Fruit fly (Drosophila melanogaster) whole organism, embryonic: ENCODE data around the gene CG6739.

Experiments used
- Atf3 ChIP-seq: fragments of 200-800 bp; sonication (Bioruptor generic); optimal IDR thresholded peaks from 3 replicates; lab custom pipeline; 2016; ENCODE audit warnings: missing biosample characterization, missing genetic modification characterization
- BtbVII ChIP-seq: fragments of 200-800 bp; sonication (Bioruptor generic); optimal IDR thresholded peaks from 3 replicates; lab custom pipeline; 2017; ENCODE audit warnings: missing biosample characterization, mild to moderate bottlenecking, missing genetic modification characterization
- CG10267 ChIP-seq: fragments of 200-800 bp; sonication (Bioruptor generic); optimal IDR thresholded peaks from 2 replicates; lab custom pipeline; 2018; ENCODE audit warnings: missing biosample characterization, mild to moderate bottlenecking, missing genetic modification characterization, moderate library complexity
- CG10366 ChIP-seq: fragments of 200-800 bp; sonication (Bioruptor generic); IDR thresholded peaks from 2 replicates; pipeline ENCODE4 v1.3.6; 2022; ENCODE audit warnings: missing biosample characterization, missing genetic modification characterization
- CG10565 ChIP-seq: fragments of 200-800 bp; sonication (Bioruptor generic); optimal IDR thresholded peaks from 3 replicates; lab custom pipeline; 2016; ENCODE audit warnings: missing biosample characterization, mild to moderate bottlenecking, missing genetic modification characterization
- CG10979 ChIP-seq: fragments of 200-800 bp; sonication (Bioruptor generic); optimal IDR thresholded peaks from 2 replicates; lab custom pipeline; 2018; ENCODE audit warnings: missing biosample characterization, mild to moderate bottlenecking, missing genetic modification characterization, moderate library complexity
- CG14965 ChIP-seq: fragments of 200-800 bp; sonication (Bioruptor generic); optimal IDR thresholded peaks from 2 replicates; lab custom pipeline; 2016; ENCODE audit warnings: missing biosample characterization, missing genetic modification characterization, borderline replicate concordance
- CG2199 ChIP-seq: fragments of 200-800 bp; sonication (Bioruptor generic); IDR thresholded peaks from 3 replicates; pipeline ENCODE4 v1.3.6; 2022; ENCODE audit warnings: missing biosample characterization, missing genetic modification characterization
- CG2712 ChIP-seq: fragments of 200-800 bp; optimal IDR thresholded peaks from 3 replicates; lab custom pipeline; 2019; ENCODE audit warnings: missing biosample characterization, mild to moderate bottlenecking, missing genetic modification characterization, moderate library complexity
- CG30020 ChIP-seq: fragments of 200-800 bp; optimal IDR thresholded peaks from 2 replicates; lab custom pipeline; 2019; ENCODE audit warnings: missing biosample characterization, mild to moderate bottlenecking, missing genetic modification characterization, moderate library complexity
- CG33557 ChIP-seq: fragments of 200-800 bp; sonication (Bioruptor generic); optimal IDR thresholded peaks from 2 replicates; lab custom pipeline; 2019; ENCODE audit warnings: missing biosample characterization, mild to moderate bottlenecking, missing genetic modification characterization, moderate library complexity
- CG42726 ChIP-seq: fragments of 200-800 bp; sonication (Bioruptor generic); IDR thresholded peaks from 2 replicates; pipeline ENCODE4 v1.3.6; 2022; ENCODE audit warnings: missing biosample characterization, missing genetic modification characterization; ENCODE audit not compliant: partially characterized antibody
- CG4328 ChIP-seq: fragments of 200-800 bp; sonication (Bioruptor generic); optimal IDR thresholded peaks from 3 replicates; lab custom pipeline; 2017; ENCODE audit warnings: missing biosample characterization, missing genetic modification reagents, missing genetic modification characterization
- CG6791 ChIP-seq: fragments of 200-800 bp; sonication (Bioruptor generic); IDR thresholded peaks from 3 replicates; pipeline ENCODE4 v1.3.6; 2022; ENCODE audit warnings: missing biosample characterization, missing genetic modification characterization; ENCODE audit not compliant: partially characterized antibody
- CG7556 ChIP-seq: fragments of 200-800 bp; sonication (Bioruptor generic); optimal IDR thresholded peaks from 2 replicates; lab custom pipeline; 2017; ENCODE audit warnings: missing biosample characterization, mild to moderate bottlenecking, missing genetic modification characterization
- CG8290 ChIP-seq, 3 experiments: fragments of 200-800 bp; sonication (Bioruptor generic); optimal IDR thresholded peaks; 2 replicates each; lab custom pipeline; 2016 to 2019; ENCODE audit warnings: missing biosample characterization in 3 of 3, missing genetic modification characterization in 3 of 3, mild to moderate bottlenecking in 2 of 3, moderate library complexity in 1 of 3
- D ChIP-seq, 2 experiments: fragments of 200-800 bp in 1 of 2; fragments of >200 bp in 1 of 2; sonication (Bioruptor generic) in 1 of 2; optimal IDR thresholded peaks; 2 replicates in 1 of 2; 3 replicates in 1 of 2; lab custom pipeline; 2017; ENCODE audit warnings: mild to moderate bottlenecking in 1 of 2, missing biosample characterization in 1 of 2, missing genetic modification characterization in 1 of 2, missing genetic modification reagents in 1 of 2
- Dbx ChIP-seq: fragments of 200-800 bp; sonication (Bioruptor generic); IDR thresholded peaks from 3 replicates; pipeline ENCODE4 v1.3.6; 2022; ENCODE audit warnings: missing biosample characterization, missing genetic modification characterization
- Drgx ChIP-seq: fragments of 200-800 bp; sonication (Bioruptor generic); IDR thresholded peaks from 2 replicates; pipeline ENCODE4 v1.3.6; 2022; ENCODE audit warnings: missing biosample characterization, missing genetic modification characterization
- HHEX ChIP-seq: fragments of 200-800 bp; sonication (Bioruptor generic); optimal IDR thresholded peaks from 3 replicates; lab custom pipeline; 2017; ENCODE audit warnings: missing biosample characterization, mild to moderate bottlenecking, missing genetic modification characterization, missing genetic modification reagents
- Mes4 ChIP-seq: fragments of 200-800 bp; sonication (Bioruptor generic); optimal IDR thresholded peaks from 2 replicates; lab custom pipeline; 2016; ENCODE audit warnings: missing biosample characterization, missing genetic modification characterization
- Nf-YA ChIP-seq: fragments of 200-800 bp; sonication (Bioruptor generic); IDR thresholded peaks from 2 replicates; pipeline ENCODE4 v1.3.6; 2022; ENCODE audit warnings: missing biosample characterization, missing genetic modification characterization
- Pdp1 ChIP-seq, 2 experiments: fragments of 200-800 bp; sonication (Bioruptor generic); optimal IDR thresholded peaks; 3 replicates each; lab custom pipeline; 2016; ENCODE audit warnings: missing biosample characterization in 2 of 2, missing genetic modification characterization in 2 of 2, mild to moderate bottlenecking in 1 of 2, moderate library complexity in 1 of 2
- Rfx ChIP-seq: fragments of 200-800 bp; sonication (Bioruptor generic); IDR thresholded peaks from 2 replicates; pipeline ENCODE4 v1.3.6; 2022; ENCODE audit warnings: missing biosample characterization, missing genetic modification characterization
- Tbp ChIP-seq: fragments of >200 bp; optimal IDR thresholded peaks from 2 replicates; lab custom pipeline; 2018; ENCODE audit warnings: missing biosample characterization, missing genetic modification characterization
- ash1 ChIP-seq: fragments of 200-800 bp; sonication (Bioruptor generic); optimal IDR thresholded peaks from 2 replicates; lab custom pipeline; 2018; ENCODE audit warnings: missing biosample characterization, mild to moderate bottlenecking, missing genetic modification characterization
- chm ChIP-seq: fragments of 200-800 bp; sonication (Bioruptor generic); IDR thresholded peaks from 2 replicates; pipeline ENCODE4 v1.3.6; 2022; ENCODE audit warnings: missing biosample characterization, missing genetic modification characterization
- crc ChIP-seq: fragments of 200-800 bp; sonication (Bioruptor generic); optimal IDR thresholded peaks from 2 replicates; lab custom pipeline; 2016; ENCODE audit warnings: missing biosample characterization, missing genetic modification characterization
- crol ChIP-seq: fragments of 200-800 bp; sonication (Bioruptor generic); IDR thresholded peaks from 2 replicates; pipeline ENCODE4 v1.3.6; 2022; ENCODE audit warnings: missing biosample characterization, missing genetic modification characterization
- dmrt11E ChIP-seq: fragments of 200-800 bp; sonication (Bioruptor generic); optimal IDR thresholded peaks from 3 replicates; lab custom pipeline; 2018; ENCODE audit warnings: missing biosample characterization, mild to moderate bottlenecking, missing genetic modification characterization, moderate library complexity
- gem ChIP-seq: fragments of 200-800 bp; sonication (Bioruptor generic); optimal IDR thresholded peaks from 2 replicates; lab custom pipeline; 2019; ENCODE audit warnings: missing biosample characterization, mild to moderate bottlenecking, missing genetic modification characterization, moderate library complexity
- knrl ChIP-seq: fragments of 200-800 bp; sonication (Bioruptor generic); IDR thresholded peaks from 3 replicates; pipeline ENCODE4 v1.3.6; 2022; ENCODE audit warnings: missing biosample characterization, missing genetic modification characterization; ENCODE audit not compliant: partially characterized antibody
- mirr ChIP-seq: fragments of 200-800 bp; sonication (Bioruptor generic); optimal IDR thresholded peaks from 3 replicates; lab custom pipeline; 2018; ENCODE audit warnings: missing biosample characterization, mild to moderate bottlenecking, missing genetic modification characterization
- onecut ChIP-seq: fragments of 200-800 bp; sonication (Bioruptor generic); IDR thresholded peaks from 2 replicates; pipeline ENCODE4 v1.3.6; 2022; ENCODE audit warnings: missing biosample characterization, missing genetic modification characterization
- phol ChIP-seq: fragments of 200-800 bp; sonication (Bioruptor generic); optimal IDR thresholded peaks from 3 replicates; lab custom pipeline; 2018; ENCODE audit warnings: missing biosample characterization, mild to moderate bottlenecking, missing genetic modification characterization, moderate library complexity
- pita ChIP-seq: fragments of 200-800 bp; sonication (Bioruptor generic); optimal IDR thresholded peaks from 2 replicates; lab custom pipeline; 2017; ENCODE audit warnings: missing biosample characterization, mild to moderate bottlenecking, missing genetic modification characterization
- scrt ChIP-seq: fragments of 200-800 bp; sonication (Bioruptor generic); optimal IDR thresholded peaks from 2 replicates; lab custom pipeline; 2018; ENCODE audit warnings: missing biosample characterization, mild to moderate bottlenecking, missing genetic modification characterization, moderate library complexity
- shn ChIP-seq: fragments of 200-800 bp; sonication (Bioruptor generic); optimal IDR thresholded peaks from 3 replicates; lab custom pipeline; 2016; ENCODE audit warnings: missing biosample characterization, missing genetic modification characterization
- sr ChIP-seq: fragments of 200-800 bp; sonication (Bioruptor generic); IDR thresholded peaks from 3 replicates; pipeline ENCODE4 v1.3.6; 2022; ENCODE audit warnings: missing biosample characterization, missing genetic modification characterization
- z ChIP-seq: fragments of 200-800 bp; sonication (Bioruptor generic); IDR thresholded peaks from 3 replicates; pipeline ENCODE4 v1.3.6; 2022; ENCODE audit warnings: missing biosample characterization, missing genetic modification characterization

Gene CG6739

DNA sequence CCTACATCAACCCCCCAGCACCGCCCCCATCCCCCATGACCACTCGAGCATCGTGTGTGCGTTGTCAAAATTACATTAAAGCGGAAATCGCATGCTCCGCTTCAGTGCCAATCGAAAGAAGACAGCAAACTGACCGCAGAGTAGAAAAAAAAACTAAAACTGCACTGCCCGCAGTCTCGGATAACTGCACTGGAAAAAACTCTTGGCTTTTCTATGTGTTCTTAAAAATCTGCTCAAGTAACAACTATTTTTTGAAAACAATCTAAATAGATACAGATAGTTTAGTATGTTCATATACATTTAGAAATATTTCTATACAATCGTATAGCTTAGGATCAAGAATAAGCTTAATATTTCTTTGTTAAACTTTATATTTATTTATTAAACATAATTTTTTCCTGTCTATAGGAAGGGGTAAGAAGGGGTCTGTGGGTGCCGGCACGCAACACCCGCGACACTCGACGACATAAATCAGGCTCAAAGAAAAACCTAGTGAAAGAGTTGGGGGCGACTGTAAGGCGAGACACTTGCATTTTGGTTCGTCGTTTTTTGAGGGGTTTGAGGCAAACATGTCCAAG is 27.4 kb upstream of the CG6739 start:
- TF ChIP-seq CG30020 (tag; lab: Kevin White, UChicago) (no peak), CG10979 (tag; lab: Kevin White, UChicago) (no peak), shn (GFP tag; lab: Kevin White, UChicago) (no peak), D (optimal IDR thresholded peaks at IDR 0.05; lab: Kevin White, UChicago) (no peak), D (GFP tag; optimal IDR thresholded peaks at IDR 0.05; lab: Kevin White, UChicago) (no peak), pita (GFP tag; lab: Kevin White, UChicago) (no peak), BtbVII (no peak), z (GFP tag; lab: Robert Waterston, UW) (no peak), Atf3 (GFP tag; lab: Kevin White, UChicago) (no peak), CG42726 (GFP tag; lab: Robert Waterston, UW) (0 out of 2 replicates have a peak, but pooled peaks have one; percentile 10), CG14965 (GFP tag; lab: Kevin White, UChicago) (no peak), crol (GFP tag; lab: Robert Waterston, UW) (0 out of 2 replicates have a peak, but pooled peaks have one; percentile 15), Drgx (GFP tag; lab: Robert Waterston, UW) (peak; percentile 29), dmrt11E (tag; lab: Kevin White, UChicago) (no peak), gem (tag; lab: Kevin White, UChicago) (peak; percentile 7), ash1 (GFP tag; lab: Kevin White, UChicago) (no peak), HHEX (GFP tag; lab: Kevin White, UChicago) (no peak), Rfx (GFP tag; lab: Robert Waterston, UW) (no peak), phol (tag; lab: Kevin White, UChicago) (peak; percentile 11), Tbp (GFP tag; lab: Kevin White, UChicago) (no peak), CG2712 (tag; lab: Kevin White, UChicago) (peak; percentile 29), CG33557 (GFP tag; lab: Kevin White, UChicago) (no peak), Pdp1 (GFP tag; optimal IDR thresholded peaks at IDR 0.05; lab: Kevin White, UChicago) (no peak)

DNA sequence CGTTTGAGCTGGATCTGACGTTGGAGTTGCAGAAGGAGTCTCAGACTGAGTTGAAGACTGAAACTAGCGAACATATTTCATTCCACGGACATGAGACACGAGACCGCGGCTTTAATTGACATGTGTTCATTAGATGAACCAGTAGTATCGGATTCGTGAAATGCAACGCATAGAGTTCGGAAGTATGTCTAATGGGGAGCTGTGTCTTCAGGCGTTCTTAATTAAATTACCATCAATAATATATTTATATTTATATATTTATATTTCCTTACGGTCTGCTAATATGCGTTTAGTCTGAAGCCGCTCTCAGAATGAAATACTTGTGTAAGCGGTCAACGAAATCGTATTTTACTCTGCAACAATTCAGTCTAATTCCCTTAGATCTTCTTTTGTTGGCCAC is 26.6 kb upstream of the CG6739 start, which contains the start of gene Spn28B:
Spn28B (plus strand) TSS at position 301 of the 400 bp plus-strand sequence.
- no peak for TF ChIP-seq chm
- TF ChIP-seq sr (GFP tag; lab: Robert Waterston, UW): no peak
- no peak for TF ChIP-seq CG4328
- no peak for TF ChIP-seq CG10565 (GFP tag; lab: Kevin White, UChicago)
- TF ChIP-seq CG7556 (GFP tag; lab: Kevin White, UChicago): no peak
- TF ChIP-seq crc (GFP tag; lab: Kevin White, UChicago): no peak
- TF ChIP-seq Mes4 (GFP tag; lab: Kevin White, UChicago): no peak
- TF ChIP-seq knrl (GFP tag; lab: Robert Waterston, UW): no peak
- TF ChIP-seq CG42726 (GFP tag; lab: Robert Waterston, UW): no peak
- TF ChIP-seq CG8290 (GFP tag; optimal IDR thresholded peaks at IDR 0.05; lab: Kevin White, UChicago): no peak
- TF ChIP-seq CG8290 (tag; optimal IDR thresholded peaks at IDR 0.05; lab: Kevin White, UChicago): no peak
- TF ChIP-seq CG10366 (GFP tag; lab: Robert Waterston, UW): no peak
- no peak for TF ChIP-seq Dbx (GFP tag; lab: Robert Waterston, UW)
- TF ChIP-seq Nf-YA (GFP tag; lab: Robert Waterston, UW): no peak

DNA sequence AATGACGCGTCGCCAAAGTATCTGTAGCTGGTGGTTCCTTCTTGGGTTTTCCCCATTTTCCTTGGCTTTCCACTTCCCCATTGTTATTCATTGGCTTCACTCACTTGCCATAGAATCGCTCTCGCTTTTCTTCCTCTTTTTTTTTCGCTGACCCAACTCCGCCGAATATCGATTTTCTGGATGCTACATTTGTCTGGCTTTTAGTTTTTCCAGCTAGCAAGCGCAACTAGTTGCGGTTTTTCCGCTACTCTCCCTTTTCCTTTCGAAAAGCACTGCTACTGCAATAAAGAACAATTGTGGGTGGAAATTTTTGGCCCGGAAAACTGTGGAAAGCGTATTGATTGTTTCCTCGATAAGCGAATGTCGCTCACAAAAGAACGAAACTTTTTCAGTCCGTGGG is 21.1 kb upstream of the CG6739 start:
- TF ChIP-seq mirr (GFP tag; lab: Kevin White, UChicago): no peak
- no peak for TF ChIP-seq CG6791 (GFP tag; lab: Robert Waterston, UW)
- TF ChIP-seq onecut (GFP tag; lab: Robert Waterston, UW): peak; percentile 88
- 0 out of 3 replicates have a peak, but pooled peaks have one; percentile 9 for TF ChIP-seq CG2199 (GFP tag; lab: Robert Waterston, UW)
- TF ChIP-seq scrt (GFP tag; lab: Kevin White, UChicago): peak; percentile 81
- TF ChIP-seq CG10267: no peak
